Fruit fly (Drosophila melanogaster): ENCODE results near the gene eEF1gamma.

DNA sequence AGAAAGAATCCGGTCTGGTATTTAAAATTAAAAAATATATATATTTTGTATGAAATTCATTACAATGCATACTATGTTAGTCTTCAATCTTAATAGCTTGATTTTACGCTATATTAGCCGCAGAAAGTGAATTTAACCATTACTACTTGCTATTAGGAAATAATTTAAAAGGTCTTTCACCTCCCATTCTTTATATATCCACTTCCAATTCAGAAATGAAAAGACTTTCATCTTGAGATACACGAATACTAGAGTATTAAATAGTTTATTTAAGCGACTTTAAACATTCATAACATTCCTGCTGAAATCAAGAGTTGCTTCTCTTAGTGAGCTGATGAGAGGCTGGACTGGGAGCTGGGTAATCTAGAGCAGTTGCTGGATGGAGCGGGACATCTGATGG lies 24.8 kb downstream of the eEF1gamma start, which contains the start of gene CG31445:
- no peak for TF ChIP-seq Hr39 (optimal IDR thresholded peaks at IDR 0.05)
- no peak for TF ChIP-seq Fer1 (GFP tag; optimal IDR thresholded peaks at IDR 0.05)
- no peak for TF ChIP-seq psq (GFP tag; optimal IDR thresholded peaks at IDR 0.05)
- TF ChIP-seq CG6689 (GFP tag; IDR thresholded peaks at IDR 0.05) = no peak
- no peak for TF ChIP-seq CG1792 (GFP tag; optimal IDR thresholded peaks at IDR 0.05)
- TF ChIP-seq H2.0 (GFP tag; IDR thresholded peaks at IDR 0.05) = no peak
- TF ChIP-seq NfI (GFP tag; optimal IDR thresholded peaks at IDR 0.05) = no peak
- TF ChIP-seq bbx (GFP tag; IDR thresholded peaks at IDR 0.05; ENCODE audit: partially characterized antibody) = no peak
- TF ChIP-seq CG43689 (GFP tag; IDR thresholded peaks at IDR 0.05) = no peak
- TF ChIP-seq ato (GFP tag; IDR thresholded peaks at IDR 0.05; ENCODE audit: partially characterized antibody) = no peak

Data from whole organism, embryonic.